Worm (Caenorhabditis elegans) whole organism, mixed stage, embryonic: Measurements from ENCODE around the gene bud-13.
"Not testable (repeated sequence)": the region's sequence is repeated elsewhere in the genome, so short reads cannot be mapped to it uniquely, and the experiment has no call there.

Experiments
- pha-4 ChIP-seq: fragments of 150-350 bp; optimal IDR thresholded peaks from 2 replicates; lab custom pipeline; 2018; ENCODE audit warnings: missing biosample characterization, missing genetic modification reagents, missing genetic modification characterization
- ztf-11 ChIP-seq: fragments of 150-350 bp; optimal IDR thresholded peaks from 2 replicates; lab custom pipeline; 2014; ENCODE audit warnings: missing biosample characterization, missing genetic modification characterization

DNA sequence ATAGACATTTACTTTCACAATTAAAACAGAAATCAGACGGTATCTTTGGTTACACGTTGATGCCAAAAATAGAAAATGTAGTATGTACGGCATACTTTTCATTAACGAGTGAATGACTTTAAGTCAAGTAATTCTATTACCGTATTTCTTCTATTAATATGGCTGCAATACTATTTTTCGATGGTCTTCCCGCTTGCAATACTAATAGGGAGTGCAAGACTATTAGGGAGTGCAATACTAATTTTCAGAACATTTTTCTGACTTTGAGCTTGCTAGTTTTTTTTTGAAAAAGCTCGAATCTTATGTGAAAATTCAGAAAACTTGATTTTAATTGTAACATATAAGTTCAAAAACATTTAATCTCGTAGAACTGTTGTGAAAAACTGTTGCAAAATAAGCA is 22.2 kb upstream of the bud-13 start, which contains the start of gene R08D7.7:
- TF ChIP-seq ztf-11 (tag; lab: Kevin White, UChicago); pha-4: not testable (repeated sequence)
